Fruit fly (Drosophila melanogaster) S2 (cell line): ENCODE measurements around the gene mag.

ENCODE experiments used
- CG8478 ChIP-seq: fragments of >200 bp; optimal IDR thresholded peaks from 2 replicates; lab custom pipeline; 2018
- CTCF ChIP-seq, 2 experiments: fragments of >200 bp; optimal IDR thresholded peaks; 2 replicates each; lab custom pipeline; 2018

dm6 chr3L:20447957-20448356 is 12.5 kb upstream of the mag start:
- no peak for TF ChIP-seq CTCF (optimal IDR thresholded peaks at IDR 0.05; lab: Kevin White, UChicago)
- TF ChIP-seq CG8478 (lab: Kevin White, UChicago): no peak
